Fruit fly (Drosophila melanogaster) whole organism, prepupa: ENCODE results near the gene Or22b.

Experiments
- Blimp-1 ChIP-seq: fragments of 200-800 bp; sonication (Bioruptor generic); optimal IDR thresholded peaks from 3 replicates; lab custom pipeline; 2017; ENCODE audit warnings: missing biosample characterization, missing genetic modification characterization, mild to moderate bottlenecking, moderate library complexity, missing genetic modification reagents
- CG10631 ChIP-seq: fragments of 200-800 bp; sonication (Bioruptor generic); optimal IDR thresholded peaks from 2 replicates; lab custom pipeline; 2016; ENCODE audit warnings: missing biosample characterization, missing genetic modification characterization
- CG10669 ChIP-seq: fragments of 200-800 bp; sonication (Bioruptor generic); optimal IDR thresholded peaks from 3 replicates; lab custom pipeline; 2018; ENCODE audit warnings: missing biosample characterization, mild to moderate bottlenecking, missing genetic modification characterization, moderate library complexity
- CG11294 ChIP-seq: fragments of 200-800 bp; sonication (Bioruptor generic); IDR thresholded peaks from 2 replicates; pipeline ENCODE4 v1.3.6; 2022; ENCODE audit warnings: missing biosample characterization, missing genetic modification characterization
- CG11762 ChIP-seq: fragments of 200-800 bp; sonication (Bioruptor generic); optimal IDR thresholded peaks from 3 replicates; lab custom pipeline; 2016; ENCODE audit warnings: missing biosample characterization, missing genetic modification characterization; ENCODE audit not compliant: insufficient read depth
- CG15336 ChIP-seq: fragments of 200-800 bp; sonication (Bioruptor generic); IDR thresholded peaks from 2 replicates; pipeline ENCODE4 v1.3.6; 2022; ENCODE audit warnings: missing biosample characterization, missing genetic modification characterization
- CG1621 ChIP-seq: fragments of 200-800 bp; sonication (Bioruptor generic); optimal IDR thresholded peaks from 3 replicates; lab custom pipeline; 2018; ENCODE audit warnings: missing biosample characterization, mild to moderate bottlenecking, missing genetic modification characterization
- CG16779 ChIP-seq: fragments of 200-800 bp; sonication (Bioruptor generic); optimal IDR thresholded peaks from 3 replicates; lab custom pipeline; 2017; ENCODE audit warnings: missing biosample characterization, mild to moderate bottlenecking, missing genetic modification characterization
- CG3032 ChIP-seq: fragments of 200-800 bp; optimal IDR thresholded peaks from 2 replicates; lab custom pipeline; 2019; ENCODE audit warnings: missing biosample characterization, mild to moderate bottlenecking, missing genetic modification characterization, moderate library complexity
- CG32006 ChIP-seq: fragments of 200-800 bp; sonication (Bioruptor generic); optimal IDR thresholded peaks from 3 replicates; lab custom pipeline; 2017; ENCODE audit warnings: missing biosample characterization, mild to moderate bottlenecking, missing genetic modification characterization
- CG3919 ChIP-seq: fragments of 200-800 bp; sonication (Bioruptor generic); optimal IDR thresholded peaks from 3 replicates; lab custom pipeline; 2016; ENCODE audit warnings: missing biosample characterization, missing genetic modification characterization
- CG4318 ChIP-seq: fragments of 200-800 bp; sonication (Bioruptor generic); optimal IDR thresholded peaks from 3 replicates; lab custom pipeline; 2017; ENCODE audit warnings: missing biosample characterization, mild to moderate bottlenecking, missing genetic modification characterization
- CG6163 ChIP-seq: fragments of 200-800 bp; sonication (Bioruptor generic); IDR thresholded peaks from 3 replicates; pipeline ENCODE4 v1.3.6; 2022; ENCODE audit warnings: missing biosample characterization, missing genetic modification characterization
- CG6276 ChIP-seq: fragments of 200-800 bp; sonication (Bioruptor generic); optimal IDR thresholded peaks from 2 replicates; lab custom pipeline; 2017; ENCODE audit warnings: missing biosample characterization, mild to moderate bottlenecking, missing genetic modification characterization
- CG6854 ChIP-seq: fragments of 200-800 bp; sonication (Bioruptor generic); optimal IDR thresholded peaks from 2 replicates; lab custom pipeline; 2017; ENCODE audit warnings: missing biosample characterization, mild to moderate bottlenecking, missing genetic modification characterization
- CG7368 ChIP-seq: fragments of 200-800 bp; sonication (Bioruptor generic); optimal IDR thresholded peaks from 3 replicates; lab custom pipeline; 2016; ENCODE audit warnings: missing biosample characterization, missing genetic modification characterization
- CG8119 ChIP-seq: fragments of 200-800 bp; sonication (Bioruptor generic); IDR thresholded peaks from 3 replicates; pipeline ENCODE4 v1.3.6; 2022; ENCODE audit warnings: missing biosample characterization, missing genetic modification characterization
- CG8319 ChIP-seq: fragments of 200-800 bp; sonication (Bioruptor generic); optimal IDR thresholded peaks from 3 replicates; lab custom pipeline; 2016; ENCODE audit warnings: missing biosample characterization, missing genetic modification characterization
- CG8632 ChIP-seq: fragments of 200-800 bp; sonication (Bioruptor generic); optimal IDR thresholded peaks from 3 replicates; lab custom pipeline; 2016; ENCODE audit warnings: missing biosample characterization, missing genetic modification characterization
- Eip78C ChIP-seq: fragments of 200-800 bp; sonication (Bioruptor generic); peaks from one replicate; lab custom pipeline; 2016; ENCODE audit warnings: missing biosample characterization, missing genetic modification characterization
- Eip93F ChIP-seq: fragments of 200-800 bp; sonication (Bioruptor generic); optimal IDR thresholded peaks from 2 replicates; lab custom pipeline; 2016; ENCODE audit warnings: missing biosample characterization, mild to moderate bottlenecking, missing genetic modification characterization
- Ets96B ChIP-seq: fragments of 200-800 bp; optimal IDR thresholded peaks from 2 replicates; lab custom pipeline; 2019; ENCODE audit warnings: missing biosample characterization, mild to moderate bottlenecking, missing genetic modification characterization, moderate library complexity
- Gug ChIP-seq: fragments of 200-800 bp; sonication (Bioruptor generic); IDR thresholded peaks from 2 replicates; pipeline ENCODE4 v1.3.6; 2022; ENCODE audit warnings: missing biosample characterization, missing genetic modification characterization
- Hr38 ChIP-seq: sonication (Bioruptor generic); optimal IDR thresholded peaks from 2 replicates; lab custom pipeline; 2016; ENCODE audit warnings: missing biosample characterization, missing genetic modification characterization
- Hr39 ChIP-seq: fragments of 200-800 bp; sonication (Bioruptor generic); optimal IDR thresholded peaks from 2 replicates; lab custom pipeline; 2016; ENCODE audit warnings: missing biosample characterization, missing genetic modification characterization
- Hr4 ChIP-seq: fragments of 200-800 bp; sonication (Bioruptor generic); optimal IDR thresholded peaks from 3 replicates; lab custom pipeline; 2016; ENCODE audit warnings: missing biosample characterization, missing genetic modification characterization
- Met ChIP-seq: fragments of 200-800 bp; sonication (Bioruptor generic); optimal IDR thresholded peaks from 3 replicates; lab custom pipeline; 2016; ENCODE audit warnings: missing biosample characterization, missing genetic modification characterization
- OdsH ChIP-seq: fragments of 200-800 bp; sonication (Bioruptor generic); optimal IDR thresholded peaks from 3 replicates; lab custom pipeline; 2016; ENCODE audit warnings: missing biosample characterization, missing genetic modification characterization
- Sox102F ChIP-seq: fragments of 200-800 bp; sonication (Bioruptor generic); optimal IDR thresholded peaks from 2 replicates; lab custom pipeline; 2016; ENCODE audit warnings: missing biosample characterization, mild to moderate bottlenecking, missing genetic modification characterization
- Sox14 ChIP-seq: fragments of 200-800 bp; sonication (Bioruptor generic); optimal IDR thresholded peaks from 3 replicates; lab custom pipeline; 2016; ENCODE audit warnings: missing biosample characterization, missing genetic modification characterization
- Sox15 ChIP-seq: fragments of 200-800 bp; sonication (Bioruptor generic); optimal IDR thresholded peaks from 3 replicates; lab custom pipeline; 2016; ENCODE audit warnings: missing biosample characterization, missing genetic modification characterization
- achi ChIP-seq: fragments of 200-800 bp; sonication (Bioruptor generic); optimal IDR thresholded peaks from 3 replicates; lab custom pipeline; 2016; ENCODE audit warnings: missing biosample characterization, missing genetic modification characterization
- acj6 ChIP-seq: fragments of 200-800 bp; sonication (Bioruptor generic); optimal IDR thresholded peaks from 3 replicates; lab custom pipeline; 2016; ENCODE audit warnings: missing biosample characterization, missing genetic modification characterization
- dac ChIP-seq: fragments of 200-800 bp; sonication (Bioruptor generic); optimal IDR thresholded peaks from 2 replicates; lab custom pipeline; 2017; ENCODE audit warnings: missing biosample characterization, mild to moderate bottlenecking, missing genetic modification characterization
- eg ChIP-seq: fragments of 200-800 bp; sonication (Bioruptor generic); IDR thresholded peaks from 3 replicates; pipeline ENCODE4 v1.3.6; 2022; ENCODE audit warnings: missing biosample characterization, missing genetic modification characterization
- fkh ChIP-seq: fragments of 200-800 bp; sonication (Bioruptor generic); optimal IDR thresholded peaks from 3 replicates; lab custom pipeline; 2017; ENCODE audit warnings: missing biosample characterization, mild to moderate bottlenecking, missing genetic modification characterization, moderate library complexity
- lz ChIP-seq: fragments of 200-800 bp; sonication (Bioruptor generic); optimal IDR thresholded peaks from 3 replicates; lab custom pipeline; 2016; ENCODE audit warnings: missing biosample characterization, missing genetic modification characterization
- net ChIP-seq: fragments of 200-800 bp; sonication (Bioruptor generic); optimal IDR thresholded peaks from 3 replicates; lab custom pipeline; 2016; ENCODE audit warnings: missing biosample characterization, missing genetic modification characterization
- pdm3 ChIP-seq: fragments of 200-800 bp; sonication (Bioruptor generic); optimal IDR thresholded peaks from 3 replicates; lab custom pipeline; 2016; ENCODE audit warnings: missing biosample characterization, missing genetic modification characterization
- spab ChIP-seq: fragments of 200-800 bp; sonication (Bioruptor generic); optimal IDR thresholded peaks from 2 replicates; lab custom pipeline; 2017; ENCODE audit warnings: missing biosample characterization, mild to moderate bottlenecking, missing genetic modification characterization, missing genetic modification reagents
- ss ChIP-seq, 2 experiments: fragments of 200-800 bp; sonication (Bioruptor generic); optimal IDR thresholded peaks; 2 replicates in 1 of 2; 3 replicates in 1 of 2; lab custom pipeline; 2017 to 2018; ENCODE audit warnings: mild to moderate bottlenecking in 2 of 2, missing biosample characterization in 2 of 2, missing genetic modification characterization in 2 of 2, moderate library complexity in 1 of 2
- topi ChIP-seq: fragments of 200-800 bp; sonication (Bioruptor generic); optimal IDR thresholded peaks from 3 replicates; lab custom pipeline; 2016; ENCODE audit warnings: missing biosample characterization, missing genetic modification characterization

Or22b gene

dm6 chr2L:1556697-1557564 is 34.4 kb downstream of the Or22b start (continued):
- TF ChIP-seq CG8119 (GFP tag; lab: Robert Waterston, UW) (no peak), achi (GFP tag; lab: Kevin White, UChicago) (no peak), Met (GFP tag; lab: Kevin White, UChicago) (no peak), net (GFP tag; lab: Kevin White, UChicago) (peak; percentile 1), lz (GFP tag; lab: Kevin White, UChicago) (no peak), CG4318 (GFP tag; lab: Kevin White, UChicago) (no peak), Blimp-1 (GFP tag; lab: Kevin White, UChicago) (no peak), CG7368 (GFP tag; lab: Kevin White, UChicago) (no peak), CG3919 (GFP tag; lab: Kevin White, UChicago) (peak; percentile 11), CG15336 (GFP tag; lab: Robert Waterston, UW) (no peak), CG6854 (GFP tag; lab: Kevin White, UChicago) (peak; percentile 20), Sox14 (GFP tag; lab: Kevin White, UChicago) (no peak), CG8319 (GFP tag; lab: Kevin White, UChicago) (no peak), CG6163 (GFP tag; lab: Robert Waterston, UW) (peak; percentile 19; the same call in 1 of the 3 replicates)

dm6 chr2L:1557927-1558326 is 35.4 kb downstream of the Or22b start:
- TF ChIP-seq CG4318 (GFP tag; lab: Kevin White, UChicago) = no peak
- TF ChIP-seq CG6276 = peak; percentile 51
- no peak for TF ChIP-seq Sox102F (GFP tag; lab: Kevin White, UChicago)
- TF ChIP-seq CG10631 (GFP tag; lab: Kevin White, UChicago) = peak; percentile 4
- peak; percentile 47 for TF ChIP-seq OdsH (GFP tag; lab: Kevin White, UChicago)
- TF ChIP-seq CG11762 (GFP tag; lab: Kevin White, UChicago) = peak; percentile 23
- peak; percentile 58 for TF ChIP-seq Gug (GFP tag; lab: Robert Waterston, UW)
- peak; percentile 7 for TF ChIP-seq pdm3 (GFP tag; lab: Kevin White, UChicago)
- peak; percentile 54 for TF ChIP-seq CG32006
- TF ChIP-seq CG8119 (GFP tag; lab: Robert Waterston, UW) = 0 out of 3 replicates have a peak, but pooled peaks have one; percentile 32
- TF ChIP-seq Eip93F = no peak
- TF ChIP-seq dac = peak; percentile 35
- TF ChIP-seq ss (GFP tag; optimal IDR thresholded peaks at IDR 0.05; lab: Kevin White, UChicago) = no peak
- TF ChIP-seq Hr4 = peak; percentile 60
- peak; percentile 75 for TF ChIP-seq eg
- no peak for TF ChIP-seq topi (GFP tag; lab: Kevin White, UChicago)
- TF ChIP-seq CG10669 (GFP tag; lab: Kevin White, UChicago) = no peak
- no peak for TF ChIP-seq achi (GFP tag; lab: Kevin White, UChicago)

DNA sequence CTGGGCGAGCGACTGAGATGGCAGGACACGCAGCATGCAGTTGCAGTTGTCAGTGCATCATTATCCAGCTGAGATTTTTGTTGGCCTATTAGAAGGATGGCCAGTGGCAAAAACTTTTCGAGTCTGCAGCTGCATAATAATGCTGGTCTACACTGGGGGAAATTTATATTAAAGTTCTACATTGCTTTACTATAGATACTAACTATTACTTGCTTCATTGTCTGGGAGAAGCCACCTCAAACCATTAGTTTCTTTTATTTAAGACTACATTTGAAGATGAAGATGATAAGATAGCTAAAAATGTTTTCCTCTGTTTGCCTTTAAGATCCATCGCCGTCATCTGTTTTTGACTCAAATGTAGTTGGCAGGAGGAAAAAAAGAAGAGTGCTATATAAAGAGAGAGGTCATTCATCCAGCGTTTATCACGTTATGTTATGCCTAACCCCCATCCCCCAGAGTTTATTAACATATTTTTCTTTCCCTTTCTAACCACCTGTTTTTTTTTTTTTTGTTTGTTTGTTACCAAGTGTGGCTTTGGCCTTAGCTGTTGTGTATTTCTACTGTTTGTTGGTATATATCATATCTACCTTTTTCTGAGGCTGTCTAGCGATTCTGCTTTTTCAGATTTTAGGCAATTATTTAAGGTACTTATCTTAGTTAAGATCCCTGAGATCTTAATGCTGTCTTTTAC is 37.5 kb downstream of the Or22b start:
- peak; percentile 14 for TF ChIP-seq CG3919 (GFP tag; lab: Kevin White, UChicago)
- peak; percentile 73 for TF ChIP-seq Eip78C
- no peak for TF ChIP-seq Blimp-1 (GFP tag; lab: Kevin White, UChicago)
- TF ChIP-seq fkh = peak; percentile 49
- peak; percentile 31 for TF ChIP-seq CG32006
- TF ChIP-seq spab (GFP tag; lab: Kevin White, UChicago) = no peak

- peak; percentile 20 for TF ChIP-seq CG8319 (GFP tag; lab: Kevin White, UChicago)
- peak; percentile 54 for TF ChIP-seq Hr39
- peak; percentile 56 for TF ChIP-seq topi (GFP tag; lab: Kevin White, UChicago)
- peak; percentile 44 for TF ChIP-seq lz (GFP tag; lab: Kevin White, UChicago)
- peak; percentile 46 for TF ChIP-seq acj6 (GFP tag; lab: Kevin White, UChicago)
- TF ChIP-seq CG11294 (GFP tag; lab: Robert Waterston, UW) = 0 out of 2 replicates have a peak, but pooled peaks have one; percentile 18
- no peak for TF ChIP-seq CG16779
- peak; percentile 22 for TF ChIP-seq Sox15 (GFP tag; lab: Kevin White, UChicago)
- TF ChIP-seq CG3032 (tag; lab: Kevin White, UChicago) = no peak
- no peak for TF ChIP-seq Ets96B
- TF ChIP-seq CG7368 (GFP tag; lab: Kevin White, UChicago) = peak; percentile 27
- TF ChIP-seq Blimp-1 (GFP tag; lab: Kevin White, UChicago) = peak; percentile 34
- TF ChIP-seq CG1621 (tag; lab: Kevin White, UChicago) = no peak
- peak; percentile 48 for TF ChIP-seq CG32006
- TF ChIP-seq CG6854 (GFP tag; lab: Kevin White, UChicago) = no peak
- no peak for TF ChIP-seq CG4318 (GFP tag; lab: Kevin White, UChicago)
- no peak for TF ChIP-seq Hr38 (GFP tag; lab: Kevin White, UChicago)
- peak; percentile 18 for TF ChIP-seq CG8632 (GFP tag; lab: Kevin White, UChicago)
- peak; percentile 27 for TF ChIP-seq pdm3 (GFP tag; lab: Kevin White, UChicago)
- no peak for TF ChIP-seq fkh
Observed at dm6 chr2L:1568631-1569030, 46.1 kb downstream of the Or22b start.
